Worm (Caenorhabditis elegans) whole organism, L4 larva: ENCODE data around the gene apc-2.

Experiments
- D1046.2 ChIP-seq: fragments of 200-800 bp; sonication (Bioruptor generic); IDR thresholded peaks from 2 replicates; pipeline ENCODE4 v1.3.6; 2022; ENCODE audit warnings: missing genetic modification characterization, missing compliant biosample characterization
- F44E2.7 ChIP-seq: fragments of 200-800 bp; sonication (Bioruptor generic); IDR thresholded peaks from 2 replicates; pipeline ENCODE4 v2.1.2; 2022; ENCODE audit warnings: missing genetic modification characterization, missing compliant biosample characterization
- Y105C5A.15 ChIP-seq: fragments of 200-800 bp; sonication (Bioruptor generic); IDR thresholded peaks from 2 replicates; pipeline ENCODE4 v1.3.6; 2022; ENCODE audit warnings: missing genetic modification characterization, missing compliant biosample characterization
- Y48G9A.11 ChIP-seq: fragments of 200-800 bp; sonication (Bioruptor generic); IDR thresholded peaks from 2 replicates; pipeline ENCODE4 v1.3.6; 2022; ENCODE audit warnings: missing genetic modification reagents, missing genetic modification characterization, missing compliant biosample characterization
- Y5F2A.4 ChIP-seq: fragments of 200-800 bp; sonication (Bioruptor generic); optimal IDR thresholded peaks from 2 replicates; lab custom pipeline; 2018; ENCODE audit warnings: mild to moderate bottlenecking, missing genetic modification characterization, missing compliant biosample characterization
- aha-1 ChIP-seq: fragments of 150-350 bp; peaks from one replicate; lab custom pipeline; 2014; ENCODE audit warnings: missing biosample characterization, missing genetic modification characterization
- attf-4 ChIP-seq: sonication (generic microtip); optimal IDR thresholded peaks from 3 replicates; lab custom pipeline; 2017; ENCODE audit warnings: missing biosample characterization, missing genetic modification characterization
- ceh-20 ChIP-seq: fragments of 200-800 bp; sonication (Bioruptor generic); IDR thresholded peaks from 2 replicates; pipeline ENCODE4 v1.3.6; 2022; ENCODE audit warnings: missing genetic modification reagents, missing genetic modification characterization, missing compliant biosample characterization
- ceh-28 ChIP-seq: fragments of 150-350 bp; optimal IDR thresholded peaks from 2 replicates; lab custom pipeline; 2014; ENCODE audit warnings: missing biosample characterization, missing genetic modification reagents, missing genetic modification characterization
- ceh-32 ChIP-seq: sonication (generic microtip); optimal IDR thresholded peaks from 2 replicates; lab custom pipeline; 2016; ENCODE audit warnings: mild to moderate bottlenecking, missing genetic modification characterization, missing compliant biosample characterization; ENCODE audit not compliant: poor library complexity
- ces-1 ChIP-seq: fragments of 150-350 bp; sonication (generic microtip); optimal IDR thresholded peaks from 4 replicates; lab custom pipeline; 2014; ENCODE audit warnings: missing biosample characterization, missing genetic modification reagents, missing genetic modification characterization
- ctbp-1 ChIP-seq: fragments of 200-800 bp; sonication (Bioruptor generic); IDR thresholded peaks from 2 replicates; pipeline ENCODE4 v1.3.6; 2022; ENCODE audit warnings: missing genetic modification reagents, missing genetic modification characterization, missing compliant biosample characterization
- daf-16 ChIP-seq, 3 experiments: sonication (generic microtip); optimal IDR thresholded peaks; 2 replicates each; lab custom pipeline; 2016 to 2017; ENCODE audit warnings: missing genetic modification characterization in 3 of 3, missing genetic modification reagents in 3 of 3, mild to moderate bottlenecking in 2 of 3, missing compliant biosample characterization in 2 of 3, missing biosample characterization in 1 of 3, moderate library complexity in 1 of 3
- dmd-6 ChIP-seq: fragments of 200-800 bp; sonication (Bioruptor generic); IDR thresholded peaks from 2 replicates; pipeline ENCODE4 v1.3.6; 2022; ENCODE audit warnings: missing genetic modification reagents, missing genetic modification characterization, missing compliant biosample characterization
- dmd-8 ChIP-seq: fragments of 200-800 bp; sonication (Bioruptor generic); IDR thresholded peaks from 2 replicates; pipeline ENCODE4 v1.3.6; 2022; ENCODE audit warnings: missing genetic modification characterization, missing compliant biosample characterization
- dmd-9 ChIP-seq: fragments of 200-800 bp; sonication (Bioruptor generic); IDR thresholded peaks from 2 replicates; pipeline ENCODE4 v1.3.6; 2022; ENCODE audit warnings: missing genetic modification reagents, missing genetic modification characterization, missing compliant biosample characterization
- dpl-1 ChIP-seq: fragments of 150-350 bp; optimal IDR thresholded peaks from 2 replicates; lab custom pipeline; 2014; ENCODE audit warnings: missing biosample characterization, missing genetic modification reagents, missing genetic modification characterization
- duxl-1 ChIP-seq: sonication (generic microtip); optimal IDR thresholded peaks from 2 replicates; lab custom pipeline; 2016; ENCODE audit warnings: mild to moderate bottlenecking, missing genetic modification characterization, moderate library complexity, missing compliant biosample characterization; ENCODE audit not compliant: poor library complexity
- egl-43 ChIP-seq: fragments of 200-800 bp; sonication (Bioruptor generic); IDR thresholded peaks from 2 replicates; pipeline ENCODE4 v1.3.6; 2022; ENCODE audit warnings: missing genetic modification reagents, missing genetic modification characterization, missing compliant biosample characterization
- fkh-10 ChIP-seq: fragments of 150-350 bp; optimal IDR thresholded peaks from 2 replicates; lab custom pipeline; 2014; ENCODE audit warnings: missing biosample characterization, missing genetic modification reagents, missing genetic modification characterization
- hlh-11 ChIP-seq: fragments of 200-800 bp; sonication (Bioruptor generic); optimal IDR thresholded peaks from 2 replicates; lab custom pipeline; 2018; ENCODE audit warnings: mild to moderate bottlenecking, missing genetic modification characterization, missing compliant biosample characterization
- hmg-1.1 ChIP-seq: fragments of 200-800 bp; sonication (Bioruptor generic); IDR thresholded peaks from 2 replicates; pipeline ENCODE4 v1.3.6; 2022; ENCODE audit warnings: missing genetic modification reagents, missing genetic modification characterization, missing compliant biosample characterization
- lim-7 ChIP-seq: fragments of 200-800 bp; sonication (Bioruptor generic); IDR thresholded peaks from 2 replicates; pipeline ENCODE4 v1.3.6; 2022; ENCODE audit warnings: missing genetic modification characterization, missing compliant biosample characterization
- lin-1 ChIP-seq: fragments of 200-800 bp; sonication (Bioruptor generic); IDR thresholded peaks from 2 replicates; pipeline ENCODE4 v1.3.6; 2022; ENCODE audit warnings: missing genetic modification reagents, missing genetic modification characterization, missing compliant biosample characterization
- lin-15B ChIP-seq: fragments of 150-350 bp; sonication (generic microtip); optimal IDR thresholded peaks from 3 replicates; lab custom pipeline; 2014; ENCODE audit warnings: missing biosample characterization, missing genetic modification characterization
- lin-38 ChIP-seq: fragments of 200-800 bp; sonication (Bioruptor generic); IDR thresholded peaks from 2 replicates; pipeline ENCODE4 v1.3.6; 2022; ENCODE audit warnings: missing genetic modification reagents, missing genetic modification characterization, missing compliant biosample characterization
- lsy-2 ChIP-seq, 2 experiments: fragments of 150-350 bp in 1 of 2; sonication (generic microtip) in 1 of 2; optimal IDR thresholded peaks; 2 replicates each; lab custom pipeline; 2014 to 2017; ENCODE audit warnings: missing biosample characterization in 2 of 2, missing genetic modification characterization in 2 of 2
- madf-5 ChIP-seq, 2 experiments: fragments of 200-800 bp; sonication (Bioruptor generic); IDR thresholded peaks; 2 replicates each; pipeline ENCODE4 v1.3.6; 2022; ENCODE audit warnings: missing compliant biosample characterization in 2 of 2, missing genetic modification characterization in 2 of 2
- madf-9 ChIP-seq: fragments of 200-800 bp; sonication (Bioruptor generic); conservative IDR thresholded peaks from 2 replicates; pipeline ENCODE4 v1.3.6; 2022; ENCODE audit warnings: missing genetic modification reagents, missing genetic modification characterization, missing compliant biosample characterization
- mdl-1 ChIP-seq, 2 experiments: fragments of 150-350 bp in 1 of 2; sonication (generic microtip) in 1 of 2; optimal IDR thresholded peaks; 2 replicates each; lab custom pipeline; 2014 to 2017; ENCODE audit warnings: missing biosample characterization in 2 of 2, missing genetic modification characterization in 2 of 2
- mep-1 ChIP-seq: fragments of 150-350 bp; sonication (generic microtip); optimal IDR thresholded peaks from 3 replicates; lab custom pipeline; 2014; ENCODE audit warnings: missing biosample characterization, missing genetic modification characterization
- nhr-10 ChIP-seq: fragments of 150-350 bp; optimal IDR thresholded peaks from 2 replicates; lab custom pipeline; 2014; ENCODE audit warnings: missing biosample characterization, missing genetic modification characterization
- nhr-102 ChIP-seq: sonication (generic microtip); optimal IDR thresholded peaks from 2 replicates; lab custom pipeline; 2016; ENCODE audit warnings: mild to moderate bottlenecking, missing genetic modification characterization, moderate library complexity, missing compliant biosample characterization
- nhr-111 ChIP-seq: fragments of 200-800 bp; sonication (Bioruptor generic); optimal IDR thresholded peaks from 2 replicates; lab custom pipeline; 2018; ENCODE audit warnings: mild to moderate bottlenecking, missing genetic modification characterization, missing compliant biosample characterization
- nhr-41 ChIP-seq: fragments of 200-800 bp; sonication (Bioruptor generic); IDR thresholded peaks from 2 replicates; pipeline ENCODE4 v1.3.6; 2022; ENCODE audit warnings: missing genetic modification reagents, missing genetic modification characterization, missing compliant biosample characterization
- nhr-48 ChIP-seq: sonication (generic microtip); optimal IDR thresholded peaks from 2 replicates; lab custom pipeline; 2016; ENCODE audit warnings: mild to moderate bottlenecking, missing genetic modification characterization, missing compliant biosample characterization
- nhr-6 ChIP-seq: fragments of 150-350 bp; optimal IDR thresholded peaks from 2 replicates; lab custom pipeline; 2014; ENCODE audit warnings: missing biosample characterization, missing genetic modification characterization
- nhr-76 ChIP-seq: fragments of 150-350 bp; optimal IDR thresholded peaks from 2 replicates; lab custom pipeline; 2014; ENCODE audit warnings: missing biosample characterization, missing genetic modification characterization
- sdz-12 ChIP-seq: fragments of 200-800 bp; sonication (Bioruptor generic); optimal IDR thresholded peaks from 2 replicates; lab custom pipeline; 2018; ENCODE audit warnings: mild to moderate bottlenecking, missing genetic modification characterization, missing compliant biosample characterization
- spr-1 ChIP-seq: sonication (generic microtip); optimal IDR thresholded peaks from 2 replicates; lab custom pipeline; 2016; ENCODE audit warnings: mild to moderate bottlenecking, missing genetic modification characterization, missing compliant biosample characterization
- tag-97 ChIP-seq: fragments of 200-800 bp; sonication (Bioruptor generic); IDR thresholded peaks from 2 replicates; pipeline ENCODE4 v1.3.6; 2022; ENCODE audit warnings: missing genetic modification characterization, missing compliant biosample characterization
- unc-130 ChIP-seq: sonication (generic microtip); optimal IDR thresholded peaks from 2 replicates; lab custom pipeline; 2016; ENCODE audit warnings: missing genetic modification reagents, missing genetic modification characterization, missing compliant biosample characterization
- unc-62 ChIP-seq, 3 experiments: fragments of 150-350 bp in 1 of 3; sonication (generic microtip); optimal IDR thresholded peaks in 2 of 3; peaks in 1 of 3; 1 replicate in 1 of 3; 2 replicates in 2 of 3; lab custom pipeline; 2014 to 2017; ENCODE audit warnings: missing biosample characterization in 3 of 3, missing genetic modification characterization in 3 of 3, missing genetic modification reagents in 3 of 3, missing genotype in 1 of 3
- vab-7 ChIP-seq: fragments of 200-800 bp; sonication (Bioruptor generic); IDR thresholded peaks from 2 replicates; pipeline ENCODE4 v1.3.6; 2022; ENCODE audit warnings: missing genetic modification reagents, missing genetic modification characterization, missing compliant biosample characterization
- zfp-2 ChIP-seq: sonication (generic microtip); optimal IDR thresholded peaks from 2 replicates; lab custom pipeline; 2016; ENCODE audit warnings: mild to moderate bottlenecking, missing genetic modification characterization, missing compliant biosample characterization
- zip-11 ChIP-seq: fragments of 200-800 bp; sonication (Bioruptor generic); IDR thresholded peaks from 2 replicates; pipeline ENCODE4 v1.3.6; 2022; ENCODE audit warnings: missing genetic modification characterization, missing compliant biosample characterization

Gene apc-2

ce11 chrIII:8066989-8067388, 13.4 kb upstream of the apc-2 start, which contains the start of gene pros-1:
TSS of gene pros-1 (plus strand) at chrIII:8067289.
- TF ChIP-seq ceh-32 (tag; lab: Kevin White, UChicago) (no peak), mdl-1 (tag; optimal IDR thresholded peaks at IDR 0.05; lab: Kevin White, UChicago) (no peak), nhr-111 (no peak), hmg-1.1 (GFP tag; lab: Robert Waterston, UW) (no peak), lin-1 (GFP tag; lab: Robert Waterston, UW) (no peak), dpl-1 (no peak), dmd-9 (GFP tag; lab: Robert Waterston, UW) (no peak), hlh-11 (tag; lab: Kevin White, UChicago) (no peak), nhr-41 (GFP tag; lab: Robert Waterston, UW) (no peak)
- TF ChIP-seq, all 104 proteins: peak for 0

DNA sequence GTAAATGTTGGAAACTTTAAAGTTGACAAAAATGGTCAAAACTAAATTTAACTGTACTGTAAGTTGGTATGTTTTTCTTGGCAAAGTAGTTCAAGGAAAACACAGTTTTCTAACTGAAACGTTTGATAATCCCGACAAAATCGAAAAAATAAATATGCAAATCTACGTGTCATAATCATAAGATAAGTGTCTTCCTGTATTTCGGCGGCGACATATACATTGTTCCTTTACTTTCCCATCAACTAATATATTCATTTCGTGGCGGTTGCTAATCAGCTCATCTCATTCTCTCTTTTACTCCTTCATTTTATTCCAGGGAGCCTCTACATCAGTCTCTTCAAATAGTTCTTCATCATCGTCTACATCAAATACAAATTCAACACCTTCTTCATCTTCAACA, 12.6 kb upstream of the apc-2 start:
- TF ChIP-seq ces-1 (GFP tag; lab: Kevin White, UChicago), result no peak
- TF ChIP-seq ceh-20 (GFP tag; lab: Robert Waterston, UW), result no peak
- peak; percentile 93 for TF ChIP-seq aha-1 (tag; lab: Kevin White, UChicago)

DNA sequence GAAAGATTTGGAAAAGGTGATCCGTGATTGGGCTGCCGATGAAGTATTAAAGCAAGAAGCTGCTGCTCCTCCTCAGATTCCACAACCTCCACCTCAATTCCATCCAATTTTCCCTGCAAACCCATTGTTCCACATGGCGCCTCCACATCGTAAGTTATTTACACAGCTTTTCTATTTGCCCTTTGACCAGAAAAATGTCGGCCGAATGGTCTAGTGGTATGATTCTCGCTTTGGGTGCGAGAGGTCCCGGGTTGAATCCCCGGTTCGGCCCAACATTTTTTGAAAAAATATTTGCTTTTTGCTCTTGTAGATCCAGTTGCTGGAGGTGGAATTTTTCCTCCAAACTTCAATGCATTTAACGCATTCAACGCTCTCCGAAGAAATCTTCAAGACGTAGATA, 11.2 kb upstream of the apc-2 start:
- TF ChIP-seq lin-15B (tag; lab: Kevin White, UChicago) (no peak), nhr-41 (GFP tag; lab: Robert Waterston, UW) (no peak), D1046.2 (GFP tag; lab: Robert Waterston, UW) (0 out of 2 replicates have a peak, but pooled peaks have one; percentile 53), spr-1 (tag; lab: Kevin White, UChicago) (no peak), egl-43 (GFP tag; lab: Robert Waterston, UW) (peak; percentile 48; the same call in 1 of the 2 replicates), nhr-102 (tag; lab: Kevin White, UChicago) (no peak), fkh-10 (GFP tag; lab: Kevin White, UChicago) (no peak), ceh-20 (GFP tag; lab: Robert Waterston, UW) (no peak), mep-1 (tag; lab: Kevin White, UChicago) (no peak), nhr-76 (tag; lab: Kevin White, UChicago) (no peak), daf-16 (GFP tag; optimal IDR thresholded peaks at IDR 0.05; lab: Kevin White, UChicago) (no peak), daf-16 (tag; optimal IDR thresholded peaks at IDR 0.05; lab: Kevin White, UChicago) (no peak), unc-130 (GFP tag; lab: Kevin White, UChicago) (no peak), vab-7 (GFP tag; lab: Robert Waterston, UW) (peak; percentile 38; the same call in 1 of the 2 replicates), Y48G9A.11 (0 out of 2 replicates have a peak, but pooled peaks have one; percentile 28), tag-97 (GFP tag; lab: Robert Waterston, UW) (no peak), dmd-6 (no peak), duxl-1 (tag; lab: Kevin White, UChicago) (peak; percentile 14), lim-7 (peak; percentile 50; the same call in 1 of the 2 replicates), nhr-10 (tag; lab: Kevin White, UChicago) (no peak), lin-38 (GFP tag; lab: Robert Waterston, UW) (no peak), nhr-6 (tag; lab: Kevin White, UChicago) (no peak), attf-4 (no peak), nhr-48 (tag; lab: Kevin White, UChicago) (no peak), dpl-1 (no peak), Y5F2A.4 (GFP tag; lab: Kevin White, UChicago) (no peak), madf-5 (GFP tag; IDR thresholded peaks at IDR 0.05; lab: Robert Waterston, UW) (0 out of 4 replicates have a peak, but pooled peaks have one; percentile 10 to 15), unc-62 (GFP tag; optimal IDR thresholded peaks at IDR 0.05 in 1 of 2; lab: Kevin White, UChicago) (peak in 1 of 2 experiments; percentile 95), unc-62 (tag; optimal IDR thresholded peaks at IDR 0.05; lab: Kevin White, UChicago) (no peak), zip-11 (GFP tag; lab: Robert Waterston, UW) (no peak), Y105C5A.15 (GFP tag; lab: Robert Waterston, UW) (0 out of 2 replicates have a peak, but pooled peaks have one; percentile 41), F44E2.7 (GFP tag; lab: Robert Waterston, UW) (no peak), dmd-8 (GFP tag; lab: Robert Waterston, UW) (0 out of 2 replicates have a peak, but pooled peaks have one; percentile 57), madf-9 (GFP tag; lab: Robert Waterston, UW) (no peak), sdz-12 (GFP tag; lab: Kevin White, UChicago) (no peak), ctbp-1 (GFP tag; lab: Robert Waterston, UW) (no peak), ceh-28 (no peak), zfp-2 (tag; lab: Kevin White, UChicago) (no peak), lsy-2 (tag; optimal IDR thresholded peaks at IDR 0.05; lab: Kevin White, UChicago) (no peak)
